Worm (Caenorhabditis elegans) whole organism, young adult: ENCODE results near the gene rab-39.
A peak's percentile ranks its signal among the peaks of the same experiment; 100 is the strongest.

Experiments used
- B0336.3 ChIP-seq: fragments of 200-800 bp; sonication (Bioruptor generic); IDR thresholded peaks from 2 replicates; pipeline ENCODE4 v1.3.6; 2022; ENCODE audit warnings: missing genetic modification characterization, missing compliant biosample characterization
- C06A6.2 ChIP-seq: fragments of 200-800 bp; sonication (Bioruptor generic); conservative IDR thresholded peaks from 2 replicates; pipeline ENCODE4 v1.3.6; 2022; ENCODE audit warnings: missing genetic modification characterization, missing compliant biosample characterization
- C17E4.6 ChIP-seq: fragments of 200-800 bp; sonication (Bioruptor generic); IDR thresholded peaks from 2 replicates; pipeline ENCODE4 v1.3.6; 2022; ENCODE audit warnings: missing genetic modification reagents, missing genetic modification characterization, missing compliant biosample characterization
- F23B12.7 ChIP-seq: sonication (generic microtip); optimal IDR thresholded peaks from 2 replicates; lab custom pipeline; 2017; ENCODE audit warnings: missing genetic modification characterization, mild to moderate bottlenecking, missing compliant biosample characterization, antibody characterized with exemption, moderate library complexity; ENCODE audit not compliant: insufficient read depth
- F37B4.10 ChIP-seq: fragments of 200-800 bp; sonication (Bioruptor generic); IDR thresholded peaks from 2 replicates; pipeline ENCODE4 v1.3.6; 2022; ENCODE audit warnings: missing genetic modification characterization, missing compliant biosample characterization
- F39B2.1 ChIP-seq: fragments of 200-800 bp; sonication (Bioruptor generic); IDR thresholded peaks from 2 replicates; pipeline ENCODE4 v1.3.6; 2022; ENCODE audit warnings: missing genetic modification reagents, missing genetic modification characterization, missing compliant biosample characterization
- F52B5.7 ChIP-seq: sonication (generic microtip); optimal IDR thresholded peaks from 2 replicates; lab custom pipeline; 2016; ENCODE audit warnings: mild to moderate bottlenecking, missing genetic modification characterization, missing compliant biosample characterization
- F55B11.4 ChIP-seq: sonication (generic microtip); optimal IDR thresholded peaks from 2 replicates; lab custom pipeline; 2016; ENCODE audit warnings: missing compliant biosample characterization, missing genetic modification characterization, borderline replicate concordance; ENCODE audit not compliant: insufficient read depth
- F57A8.1 ChIP-seq: fragments of 200-800 bp; sonication (Bioruptor generic); optimal IDR thresholded peaks from 2 replicates; lab custom pipeline; 2018; ENCODE audit warnings: mild to moderate bottlenecking, missing genetic modification characterization, moderate library complexity, missing compliant biosample characterization
- K11D2.4 ChIP-seq: fragments of 200-800 bp; sonication (Bioruptor generic); IDR thresholded peaks from 2 replicates; pipeline ENCODE4 v1.3.6; 2022; ENCODE audit warnings: missing genetic modification reagents, missing genetic modification characterization, missing compliant biosample characterization
- Y53F4B.3 ChIP-seq: fragments of 200-800 bp; sonication (Bioruptor generic); IDR thresholded peaks from 2 replicates; pipeline ENCODE4 v1.3.6; 2022; ENCODE audit warnings: missing genetic modification reagents, missing genetic modification characterization, missing compliant biosample characterization
- Y79H2A.3 ChIP-seq: fragments of 200-800 bp; sonication (Bioruptor generic); conservative IDR thresholded peaks from 2 replicates; pipeline ENCODE4 v1.3.6; 2022; ENCODE audit warnings: missing genetic modification reagents, missing genetic modification characterization, missing compliant biosample characterization
- akir-1 ChIP-seq: fragments of 200-800 bp; sonication (Bioruptor generic); optimal IDR thresholded peaks from 2 replicates; lab custom pipeline; 2018; ENCODE audit warnings: mild to moderate bottlenecking, missing genetic modification characterization, moderate library complexity, missing compliant biosample characterization
- ama-1 ChIP-seq, 3 experiments: fragments of 150-350 bp in 1 of 3; sonication (generic microtip) in 2 of 3; optimal IDR thresholded peaks; 2 replicates each; lab custom pipeline; 2014 to 2018; ENCODE audit warnings: missing biosample characterization in 2 of 3, missing genetic modification characterization in 2 of 3, missing genetic modification reagents in 2 of 3
- atf-7 ChIP-seq: sonication (generic microtip); optimal IDR thresholded peaks from 2 replicates; lab custom pipeline; 2017; ENCODE audit warnings: mild to moderate bottlenecking, missing genetic modification characterization, missing compliant biosample characterization
- attf-3 ChIP-seq: fragments of 200-800 bp; sonication (Bioruptor generic); conservative IDR thresholded peaks from 2 replicates; pipeline ENCODE4 v1.3.6; 2022; ENCODE audit warnings: missing genetic modification reagents, missing genetic modification characterization, missing compliant biosample characterization
- attf-5 ChIP-seq: fragments of 200-800 bp; sonication (Bioruptor generic); optimal IDR thresholded peaks from 2 replicates; lab custom pipeline; 2018; ENCODE audit warnings: mild to moderate bottlenecking, missing genetic modification characterization, missing compliant biosample characterization
- attf-6 ChIP-seq: fragments of 200-800 bp; sonication (Bioruptor generic); IDR thresholded peaks from 2 replicates; pipeline ENCODE4 v1.3.6; 2022; ENCODE audit warnings: missing genetic modification reagents, missing genetic modification characterization, missing compliant biosample characterization
- bed-1 ChIP-seq: fragments of 200-800 bp; sonication (Bioruptor generic); IDR thresholded peaks from 2 replicates; pipeline ENCODE4 v1.3.6; 2022; ENCODE audit warnings: missing genetic modification reagents, missing genetic modification characterization, missing compliant biosample characterization
- ceh-40 ChIP-seq: fragments of 200-800 bp; sonication (Bioruptor generic); IDR thresholded peaks from 2 replicates; pipeline ENCODE4 v1.3.6; 2022; ENCODE audit warnings: missing genetic modification characterization, missing compliant biosample characterization
- dpl-1 ChIP-seq: fragments of 150-350 bp; optimal IDR thresholded peaks from 2 replicates; lab custom pipeline; 2014; ENCODE audit warnings: missing biosample characterization, missing genetic modification reagents, missing genetic modification characterization
- efl-1 ChIP-seq: fragments of 150-350 bp; optimal IDR thresholded peaks from 2 replicates; lab custom pipeline; 2014; ENCODE audit warnings: missing biosample characterization, missing genetic modification reagents, missing genetic modification characterization
- gei-17 ChIP-seq: fragments of 200-800 bp; sonication (Bioruptor generic); optimal IDR thresholded peaks from 2 replicates; lab custom pipeline; 2018; ENCODE audit warnings: mild to moderate bottlenecking, missing genetic modification characterization, missing compliant biosample characterization
- hlh-12 ChIP-seq: sonication (generic microtip); optimal IDR thresholded peaks from 2 replicates; lab custom pipeline; 2016; ENCODE audit warnings: missing genetic modification characterization, missing compliant biosample characterization
- hmg-20 ChIP-seq: fragments of 200-800 bp; sonication (Bioruptor generic); IDR thresholded peaks from 2 replicates; pipeline ENCODE4 v1.3.6; 2022; ENCODE audit warnings: missing genetic modification reagents, missing genetic modification characterization, missing compliant biosample characterization
- hrde-1 ChIP-seq: sonication (generic microtip); optimal IDR thresholded peaks from 2 replicates; lab custom pipeline; 2016; ENCODE audit warnings: missing genetic modification characterization, mild to moderate bottlenecking, missing compliant biosample characterization, moderate library complexity, missing genotype, missing genetic modification reagents, borderline replicate concordance
- hsf-1 ChIP-seq: fragments of 200-800 bp; sonication (Bioruptor generic); IDR thresholded peaks from 2 replicates; pipeline ENCODE4 v1.3.6; 2022; ENCODE audit warnings: missing genetic modification reagents, missing genetic modification characterization, missing compliant biosample characterization
- let-607 ChIP-seq, 2 experiments: fragments of 200-800 bp in 1 of 2; sonication (Bioruptor generic) in 1 of 2; sonication (generic microtip) in 1 of 2; optimal IDR thresholded peaks; 2 replicates each; lab custom pipeline; 2016 to 2018; ENCODE audit warnings: mild to moderate bottlenecking in 2 of 2, missing compliant biosample characterization in 2 of 2, missing genetic modification characterization in 2 of 2, moderate library complexity in 2 of 2, missing genotype in 1 of 2
- lin-40 ChIP-seq: sonication (generic microtip); optimal IDR thresholded peaks from 2 replicates; lab custom pipeline; 2016; ENCODE audit warnings: missing genetic modification characterization, mild to moderate bottlenecking, missing compliant biosample characterization, missing genotype, missing genetic modification reagents
- lir-1 ChIP-seq: fragments of 200-800 bp; sonication (Bioruptor generic); conservative IDR thresholded peaks from 2 replicates; pipeline ENCODE4 v1.3.6; 2022; ENCODE audit warnings: missing genetic modification reagents, missing genetic modification characterization, missing compliant biosample characterization
- lsy-27 ChIP-seq: sonication (generic microtip); optimal IDR thresholded peaks from 2 replicates; lab custom pipeline; 2017; ENCODE audit warnings: missing genetic modification characterization, mild to moderate bottlenecking, missing compliant biosample characterization, antibody characterized with exemption, missing genotype, borderline replicate concordance; ENCODE audit not compliant: insufficient read depth
- madf-3 ChIP-seq: fragments of 200-800 bp; sonication (Bioruptor generic); IDR thresholded peaks from 2 replicates; pipeline ENCODE4 v1.3.6; 2022; ENCODE audit warnings: missing genetic modification reagents, missing genetic modification characterization, missing compliant biosample characterization
- madf-8 ChIP-seq: fragments of 200-800 bp; sonication (Bioruptor generic); conservative IDR thresholded peaks from 2 replicates; pipeline ENCODE4 v1.3.6; 2022; ENCODE audit warnings: missing genetic modification reagents, missing genetic modification characterization, missing compliant biosample characterization
- mel-28 ChIP-seq: sonication (generic microtip); optimal IDR thresholded peaks from 2 replicates; lab custom pipeline; 2016; ENCODE audit warnings: borderline replicate concordance, mild to moderate bottlenecking, missing genetic modification characterization, missing compliant biosample characterization
- nhr-179 ChIP-seq: sonication (generic microtip); optimal IDR thresholded peaks from 2 replicates; lab custom pipeline; 2016; ENCODE audit warnings: mild to moderate bottlenecking, missing genetic modification characterization, missing compliant biosample characterization
- pha-4 ChIP-seq: fragments of 150-350 bp; sonication (generic microtip); optimal IDR thresholded peaks from 2 replicates; lab custom pipeline; 2014; ENCODE audit warnings: missing biosample characterization, missing genetic modification reagents, missing genetic modification characterization
- rpc-1 ChIP-seq, 2 experiments: fragments of 150-350 bp in 1 of 2; sonication (generic microtip) in 1 of 2; optimal IDR thresholded peaks; 2 replicates each; lab custom pipeline; 2014 to 2018; ENCODE audit warnings: missing biosample characterization in 1 of 2, missing genetic modification characterization in 1 of 2, missing genetic modification reagents in 1 of 2, missing genotype in 1 of 2
- snpc-1.1 ChIP-seq: sonication (generic microtip); optimal IDR thresholded peaks from 2 replicates; lab custom pipeline; 2017; ENCODE audit warnings: missing genetic modification characterization, mild to moderate bottlenecking, missing compliant biosample characterization, antibody characterized with exemption, moderate library complexity, missing genotype, missing genetic modification reagents; ENCODE audit not compliant: insufficient read depth
- snpc-1.3 ChIP-seq: sonication (generic microtip); optimal IDR thresholded peaks from 2 replicates; lab custom pipeline; 2017; ENCODE audit warnings: missing genetic modification characterization, mild to moderate bottlenecking, missing compliant biosample characterization, antibody characterized with exemption, moderate library complexity, missing genotype, missing genetic modification reagents; ENCODE audit not compliant: insufficient read depth
- snpc-3.4 ChIP-seq: sonication (generic microtip); optimal IDR thresholded peaks from 2 replicates; lab custom pipeline; 2017; ENCODE audit warnings: missing genetic modification characterization, mild to moderate bottlenecking, missing compliant biosample characterization, antibody characterized with exemption, moderate library complexity, missing genotype, missing genetic modification reagents
- snpc-4 ChIP-seq, 5 experiments: fragments of 150-350 bp in 1 of 5; sonication (generic microtip) in 4 of 5; optimal IDR thresholded peaks; 2 replicates each; lab custom pipeline; 2014 to 2018; ENCODE audit warnings: missing genetic modification characterization in 5 of 5, missing biosample characterization in 3 of 5, antibody characterized with exemption in 2 of 5, mild to moderate bottlenecking in 2 of 5, missing compliant biosample characterization in 2 of 5, missing genotype in 2 of 5, moderate library complexity in 2 of 5, missing genetic modification reagents in 1 of 5
- sptf-2 ChIP-seq: fragments of 200-800 bp; sonication (Bioruptor generic); optimal IDR thresholded peaks from 2 replicates; lab custom pipeline; 2018; ENCODE audit warnings: mild to moderate bottlenecking, missing genetic modification characterization, missing compliant biosample characterization
- xnd-1 ChIP-seq: sonication (generic microtip); optimal IDR thresholded peaks from 2 replicates; lab custom pipeline; 2016; ENCODE audit warnings: missing genotype, missing genetic modification reagents, missing genetic modification characterization, missing compliant biosample characterization
- zim-3 ChIP-seq: sonication (generic microtip); optimal IDR thresholded peaks from 2 replicates; lab custom pipeline; 2017; ENCODE audit warnings: mild to moderate bottlenecking, missing genetic modification characterization, moderate library complexity, missing compliant biosample characterization
- ztf-25 ChIP-seq: fragments of 200-800 bp; sonication (Bioruptor generic); IDR thresholded peaks from 2 replicates; pipeline ENCODE4 v1.3.6; 2022; ENCODE audit warnings: missing genetic modification reagents, missing genetic modification characterization, missing compliant biosample characterization
- ztf-26 ChIP-seq: sonication (generic microtip); optimal IDR thresholded peaks from 2 replicates; lab custom pipeline; 2017; ENCODE audit warnings: missing genetic modification characterization, missing compliant biosample characterization

rab-39 gene

DNA sequence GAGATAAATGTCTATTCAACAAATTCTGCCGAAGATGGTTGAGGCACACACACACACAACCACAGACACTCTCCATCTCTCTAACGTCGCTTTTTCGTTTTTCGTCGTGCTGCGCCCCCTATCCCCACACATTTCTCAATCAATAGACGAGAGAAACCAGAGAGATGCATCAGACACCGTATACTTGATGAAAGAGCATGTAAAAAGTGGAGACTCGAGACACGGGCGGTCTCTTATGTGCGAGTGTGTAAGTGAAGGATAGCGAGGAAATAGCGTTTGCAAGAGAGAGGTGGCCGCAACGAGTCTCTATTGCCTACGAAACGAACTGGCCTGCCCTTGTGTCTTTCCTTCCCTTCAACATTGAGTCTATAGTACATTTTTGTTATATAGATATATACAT, 39.9 kb downstream of the rab-39 start (continued):
- TF ChIP-seq nhr-179 (tag; lab: Kevin White, UChicago) (no peak), Y79H2A.3 (GFP tag; lab: Robert Waterston, UW) (no peak), madf-3 (GFP tag; lab: Robert Waterston, UW) (no peak), ztf-26 (tag; lab: Kevin White, UChicago) (peak; percentile 83), madf-8 (GFP tag; lab: Robert Waterston, UW) (no peak), F52B5.7 (tag; lab: Kevin White, UChicago) (peak; percentile 42), zim-3 (no peak), mel-28 (tag; lab: Kevin White, UChicago) (no peak), attf-6 (GFP tag; lab: Robert Waterston, UW) (no peak), xnd-1 (no peak), B0336.3 (GFP tag; lab: Robert Waterston, UW) (peak; percentile 84; the same call in 1 of the 2 replicates), F57A8.1 (GFP tag; lab: Kevin White, UChicago) (no peak), F37B4.10 (GFP tag; lab: Robert Waterston, UW) (no peak), hlh-12 (tag; lab: Kevin White, UChicago) (no peak), lsy-27 (tag; lab: Kevin White, UChicago) (no peak), C17E4.6 (no peak), snpc-1.3 (tag; lab: Kevin White, UChicago) (peak; percentile 12), K11D2.4 (GFP tag; lab: Robert Waterston, UW) (peak; percentile 65; the same call in 1 of the 2 replicates), efl-1 (GFP tag; lab: Kevin White, UChicago) (no peak), akir-1 (GFP tag; lab: Kevin White, UChicago) (no peak), F55B11.4 (tag; lab: Kevin White, UChicago) (no peak), gei-17 (peak; percentile 42), pha-4 (no peak), snpc-3.4 (tag; lab: Kevin White, UChicago) (no peak), hrde-1 (tag; lab: Kevin White, UChicago) (no peak), snpc-4 (GFP tag; optimal IDR thresholded peaks at IDR 0.05; lab: Kevin White, UChicago) (no peak), snpc-4 (tag; optimal IDR thresholded peaks at IDR 0.05; lab: Kevin White, UChicago) (peak; percentile 59 to 79 (median 70)), ztf-25 (no peak), Y53F4B.3 (no peak), F39B2.1 (GFP tag; lab: Robert Waterston, UW) (no peak), let-607 (tag; optimal IDR thresholded peaks at IDR 0.05; lab: Kevin White, UChicago) (peak; percentile 58 to 62), dpl-1 (GFP tag; lab: Kevin White, UChicago) (no peak), hsf-1 (GFP tag; lab: Robert Waterston, UW) (no peak), sptf-2 (GFP tag; lab: Kevin White, UChicago) (peak; percentile 38), ama-1 (optimal IDR thresholded peaks at IDR 0.05; lab: Kevin White, UChicago) (peak; percentile 33), ama-1 (GFP tag; optimal IDR thresholded peaks at IDR 0.05; lab: Kevin White, UChicago) (peak in 1 of 2 experiments; percentile 50), snpc-1.1 (tag; lab: Kevin White, UChicago) (no peak), C06A6.2 (GFP tag; lab: Robert Waterston, UW) (peak; percentile 66), lin-40 (tag; lab: Kevin White, UChicago) (peak; percentile 87), attf-3 (GFP tag; lab: Robert Waterston, UW) (no peak), lir-1 (GFP tag; lab: Robert Waterston, UW) (0 out of 2 replicates have a peak, but pooled peaks have one; percentile 6), rpc-1 (optimal IDR thresholded peaks at IDR 0.05; lab: Kevin White, UChicago) (no peak), rpc-1 (tag; optimal IDR thresholded peaks at IDR 0.05; lab: Kevin White, UChicago) (no peak), hmg-20 (GFP tag; lab: Robert Waterston, UW) (no peak), atf-7 (tag; lab: Kevin White, UChicago) (peak; percentile 85), bed-1 (GFP tag; lab: Robert Waterston, UW) (no peak), attf-5 (peak; percentile 82), ceh-40 (GFP tag; lab: Robert Waterston, UW) (no peak), F23B12.7 (tag; lab: Kevin White, UChicago) (no peak)
